Fruit fly (Drosophila melanogaster): ENCODE measurements around the gene spn-D.

Gene spn-D

dm6 chr3R:27137914-27138323 lies 27.6 kb upstream of the spn-D start (continued):
- TF ChIP-seq hbn (GFP tag; IDR thresholded peaks at IDR 0.05; ENCODE audit: partially characterized antibody) (no peak), ems (GFP tag; optimal IDR thresholded peaks at IDR 0.05) (no peak), CG15696 (tag; optimal IDR thresholded peaks at IDR 0.05) (no peak), Hr51 (GFP tag; optimal IDR thresholded peaks at IDR 0.05) (peak in 1 of 2 experiments; percentile 13), lbe (GFP tag; optimal IDR thresholded peaks at IDR 0.05) (no peak), Taf1 (GFP tag; IDR thresholded peaks at IDR 0.05) (no peak), ind (GFP tag; optimal IDR thresholded peaks at IDR 0.05) (no peak), CG12659 (GFP tag; optimal IDR thresholded peaks at IDR 0.05) (peak; percentile 11), fd64A (GFP tag; optimal IDR thresholded peaks at IDR 0.05) (peak; percentile 71), lab (GFP tag; optimal IDR thresholded peaks at IDR 0.05) (peak; percentile 33), CG31365 (tag; optimal IDR thresholded peaks at IDR 0.05) (peak; percentile 1), fu2 (GFP tag; optimal IDR thresholded peaks at IDR 0.05) (no peak), Sin3A (optimal IDR thresholded peaks at IDR 0.05) (no peak), sd (tag; optimal IDR thresholded peaks at IDR 0.05) (no peak), CG6683 (GFP tag; optimal IDR thresholded peaks at IDR 0.05) (peak; percentile 10), mam (GFP tag; optimal IDR thresholded peaks at IDR 0.05) (no peak), peb (GFP tag; IDR thresholded peaks at IDR 0.05) (no peak), danr (GFP tag; IDR thresholded peaks at IDR 0.05) (no peak), pfk (GFP tag; optimal IDR thresholded peaks at IDR 0.05) (no peak), CG2678 (tag; optimal IDR thresholded peaks at IDR 0.05) (peak; percentile 63), CG7556 (GFP tag; optimal IDR thresholded peaks at IDR 0.05) (peak; percentile 41), CG7745 (tag; optimal IDR thresholded peaks at IDR 0.05) (no peak), CG16863 (GFP tag; optimal IDR thresholded peaks at IDR 0.05) (no peak), Xrp1 (GFP tag; IDR thresholded peaks at IDR 0.05) (peak; percentile 51), scrt (GFP tag; optimal IDR thresholded peaks at IDR 0.05) (no peak), CG8089 (GFP tag; optimal IDR thresholded peaks at IDR 0.05) (peak; percentile 30), Drgx (GFP tag; IDR thresholded peaks at IDR 0.05) (peak; percentile 26; the same call in 1 of the 2 replicates), CG10267 (tag; optimal IDR thresholded peaks at IDR 0.05) (peak; percentile 10), Lhr (GFP tag; optimal IDR thresholded peaks at IDR 0.05) (peak; percentile 23), CG18619 (GFP tag; optimal IDR thresholded peaks at IDR 0.05) (peak; percentile 27), CG4328 (GFP tag; optimal IDR thresholded peaks at IDR 0.05) (peak; percentile 38), CrebB (tag; optimal IDR thresholded peaks at IDR 0.05) (peak; percentile 50), CG17361 (GFP tag; IDR thresholded peaks at IDR 0.05) (peak; percentile 56; the same call in 2 of the 3 replicates), fd96Cb (tag; optimal IDR thresholded peaks at IDR 0.05) (peak; percentile 23), gcm2 (GFP tag; optimal IDR thresholded peaks at IDR 0.05) (no peak), lola (GFP tag; optimal IDR thresholded peaks at IDR 0.05) (peak in 1 of 3 experiments; percentile 31), Six4 (GFP tag; optimal IDR thresholded peaks at IDR 0.05) (no peak), cad (GFP tag; optimal IDR thresholded peaks at IDR 0.05) (no peak), pan (optimal IDR thresholded peaks at IDR 0.05) (no peak), pan (GFP tag; optimal IDR thresholded peaks at IDR 0.05 in 1 of 2, IDR thresholded peaks at IDR 0.05 in 1 of 2) (no peak), Hsf (GFP tag; optimal IDR thresholded peaks at IDR 0.05) (no peak), CG10274 (GFP tag; optimal IDR thresholded peaks at IDR 0.05) (no peak), CG3163 (GFP tag; optimal IDR thresholded peaks at IDR 0.05) (no peak), CG15269 (tag; optimal IDR thresholded peaks at IDR 0.05) (peak; percentile 8), da (GFP tag; optimal IDR thresholded peaks at IDR 0.05) (no peak), CG12236 (GFP tag; optimal IDR thresholded peaks at IDR 0.05) (peak; percentile 52), CG10654 (GFP tag; optimal IDR thresholded peaks at IDR 0.05) (peak; percentile 42), tin (GFP tag; optimal IDR thresholded peaks at IDR 0.05) (no peak), CG11560 (tag; IDR thresholded peaks at IDR 0.05) (no peak), Ets65A (GFP tag) (no peak), salm (tag; optimal IDR thresholded peaks at IDR 0.05) (peak; percentile 48), Adf1 (GFP tag; IDR thresholded peaks at IDR 0.05) (no peak)

Data from whole organism, embryonic.